Fruit fly (Drosophila melanogaster): ENCODE results near the gene Cyp4d14.

Cyp4d14 gene

dm6 chrX:2168485-2169199 is 6.5 kb downstream of the Cyp4d14 start:
- no peak for TF ChIP-seq CG17801 (GFP tag; optimal IDR thresholded peaks at IDR 0.05; ENCODE audit: partially characterized antibody)

dm6 chrX:2166129-2166528 is 9.0 kb downstream of the Cyp4d14 start:
- no peak for TF ChIP-seq CG17801 (GFP tag; optimal IDR thresholded peaks at IDR 0.05; ENCODE audit: partially characterized antibody)

DNA sequence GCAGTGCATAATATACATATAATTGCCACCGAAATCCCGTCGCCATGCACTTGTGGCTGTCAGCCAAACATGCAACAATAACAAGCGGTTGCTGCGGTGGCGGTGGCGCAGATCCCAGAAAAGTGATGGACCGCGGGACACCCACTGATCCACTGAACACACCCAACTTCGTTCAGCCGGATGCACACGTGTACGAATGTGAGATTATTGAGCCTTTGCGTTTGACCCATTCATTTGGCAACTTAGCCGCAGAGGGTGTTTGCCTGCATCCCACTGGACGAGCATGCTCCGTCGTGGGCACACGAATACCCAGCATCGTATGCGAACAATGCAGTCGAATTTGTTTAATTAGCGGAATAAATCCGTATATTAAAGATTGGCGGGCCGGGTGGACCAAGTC is 9.7 kb downstream of the Cyp4d14 start:
- no peak for TF ChIP-seq CG17801 (GFP tag; optimal IDR thresholded peaks at IDR 0.05; ENCODE audit: partially characterized antibody)

dm6 chrX:2163358-2163757 is 11.8 kb downstream of the Cyp4d14 start:
- TF ChIP-seq CG17801 (GFP tag; optimal IDR thresholded peaks at IDR 0.05; ENCODE audit: partially characterized antibody): no peak

DNA sequence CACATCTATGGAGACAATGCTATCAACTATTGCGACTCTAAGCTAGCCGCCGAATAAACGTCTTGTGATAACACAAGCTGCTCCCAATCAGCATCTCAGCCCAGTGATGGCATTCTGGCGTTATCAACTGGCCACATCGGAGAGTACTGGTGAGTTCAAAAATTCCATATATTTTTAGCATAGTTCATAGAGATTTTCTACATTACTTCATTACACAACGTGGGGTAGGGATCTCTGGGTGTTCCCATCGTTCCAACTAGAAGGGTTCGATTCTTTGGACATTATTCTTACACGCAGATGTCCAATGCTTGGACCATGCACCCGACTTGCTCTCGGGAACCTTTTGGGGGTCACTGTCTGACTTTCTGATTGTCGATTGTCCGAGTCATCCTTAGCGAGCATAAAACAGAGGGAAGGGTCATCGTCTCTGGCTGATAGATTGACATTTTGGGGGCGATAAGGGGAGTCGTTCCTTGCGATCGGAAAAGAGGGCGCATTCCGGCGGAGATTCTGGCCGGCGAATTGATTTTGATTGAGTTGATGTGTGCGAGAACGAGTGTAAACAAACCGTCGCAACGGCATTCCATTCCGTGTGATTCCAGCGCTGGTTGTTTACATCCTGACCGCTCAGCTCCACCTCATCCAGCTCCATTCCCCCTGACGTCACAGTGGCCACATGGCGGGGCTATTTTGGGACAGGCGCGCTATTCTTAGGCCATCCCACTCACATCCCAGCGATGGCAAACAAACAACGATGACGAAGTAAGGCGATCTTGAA is 12.8 kb downstream of the Cyp4d14 start, which contains the start of the genes Cyp4d1 and CG3630:
Cyp4d1 (minus strand) TSS at position 51 of the 778 bp plus-strand sequence.
CG3630 (plus strand) TSS at position 67 of the 778 bp plus-strand sequence.
- TF ChIP-seq CG17801 (GFP tag; optimal IDR thresholded peaks at IDR 0.05; ENCODE audit: partially characterized antibody): no peak

dm6 chrX:2161020-2161419 is 14.1 kb downstream of the Cyp4d14 start:
- no peak for TF ChIP-seq CG17801 (GFP tag; optimal IDR thresholded peaks at IDR 0.05; ENCODE audit: partially characterized antibody)

dm6 chrX:2158668-2159163 is 16.4 kb downstream of the Cyp4d14 start, which contains the start of gene wapl:
Gene wapl, minus strand, starts transcription at chrX:2158983.
- TF ChIP-seq CG17801 (GFP tag; optimal IDR thresholded peaks at IDR 0.05; ENCODE audit: partially characterized antibody): peak; percentile 52

dm6 chrX:2157929-2158610 is 17.0 kb downstream of the Cyp4d14 start:
- no peak for TF ChIP-seq CG17801 (GFP tag; optimal IDR thresholded peaks at IDR 0.05; ENCODE audit: partially characterized antibody)

DNA sequence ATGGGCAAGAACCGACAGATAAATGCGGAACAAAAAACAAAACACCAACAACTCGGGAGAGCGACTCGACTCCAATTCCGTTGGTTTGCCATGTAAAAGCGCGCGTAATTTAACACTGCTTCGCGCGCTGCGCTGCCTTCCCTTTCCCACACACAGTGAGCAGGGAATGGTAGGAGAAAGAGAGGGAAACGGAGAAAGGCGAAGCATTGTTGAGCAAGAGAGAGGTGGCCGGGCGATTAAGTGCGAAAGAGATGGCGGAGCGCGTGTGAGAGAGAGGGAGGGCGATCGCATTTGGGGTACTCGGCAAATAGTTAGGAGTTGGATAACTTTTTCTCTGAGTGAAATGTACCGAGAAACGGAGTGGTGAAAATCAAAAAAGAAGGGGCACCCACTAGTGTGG is 19.2 kb downstream of the Cyp4d14 start:
- TF ChIP-seq CG17801 (GFP tag; optimal IDR thresholded peaks at IDR 0.05; ENCODE audit: partially characterized antibody): peak; percentile 38

DNA sequence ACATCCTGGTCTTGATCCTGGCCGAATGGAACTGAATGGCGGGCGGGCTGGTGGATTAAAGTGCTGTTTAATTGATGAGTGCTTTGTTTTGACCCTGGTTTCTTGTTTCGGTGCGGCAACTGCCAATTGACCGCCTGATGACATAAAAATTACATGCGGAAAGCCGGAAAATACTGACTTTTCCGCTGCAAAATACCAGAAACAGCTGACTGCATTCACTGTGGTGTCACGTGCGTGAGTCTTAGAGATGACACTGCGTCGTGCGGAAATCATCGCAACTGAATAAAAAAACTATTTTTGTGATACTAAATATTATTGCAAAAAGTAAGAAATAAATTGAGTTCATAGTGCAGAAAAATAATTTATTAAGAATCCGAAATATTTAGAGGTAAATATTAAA is 25.6 kb downstream of the Cyp4d14 start, which contains the start of gene bcn92:
bcn92 (minus strand) TSS at position 170 of the 400 bp plus-strand sequence.
- TF ChIP-seq CG17801 (GFP tag; optimal IDR thresholded peaks at IDR 0.05; ENCODE audit: partially characterized antibody): peak; percentile 41

- no peak for TF ChIP-seq CG17801 (GFP tag; optimal IDR thresholded peaks at IDR 0.05; ENCODE audit: partially characterized antibody)
Observed at dm6 chrX:2148671-2149070, 26.4 kb downstream of the Cyp4d14 start.

DNA sequence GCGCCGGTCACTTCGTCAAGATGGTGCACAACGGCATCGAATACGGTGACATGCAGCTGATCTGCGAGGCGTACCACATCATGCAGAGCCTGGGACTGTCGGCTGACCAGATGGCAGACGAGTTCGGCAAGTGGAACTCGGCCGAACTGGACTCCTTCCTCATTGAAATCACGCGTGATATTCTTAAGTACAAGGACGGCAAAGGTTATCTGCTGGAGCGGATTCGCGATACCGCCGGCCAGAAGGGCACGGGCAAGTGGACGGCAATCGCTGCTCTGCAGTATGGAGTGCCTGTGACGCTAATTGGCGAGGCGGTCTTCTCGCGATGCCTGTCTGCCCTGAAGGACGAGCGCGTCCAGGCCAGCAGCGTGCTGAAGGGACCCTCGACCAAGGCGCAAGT is 27.6 kb downstream of the Cyp4d14 start:
- no peak for TF ChIP-seq CG17801 (GFP tag; optimal IDR thresholded peaks at IDR 0.05; ENCODE audit: partially characterized antibody)

dm6 chrX:2146574-2146973 is 28.5 kb downstream of the Cyp4d14 start:
- TF ChIP-seq CG17801 (GFP tag; optimal IDR thresholded peaks at IDR 0.05; ENCODE audit: partially characterized antibody): no peak

- TF ChIP-seq CG17801 (GFP tag; optimal IDR thresholded peaks at IDR 0.05; ENCODE audit: partially characterized antibody): peak; percentile 80
Observed at dm6 chrX:2145690-2146470, 29.2 kb downstream of the Cyp4d14 start.

Measured in ovary, adult (tissue).